Fruit fly (Drosophila melanogaster): ENCODE measurements around the gene mip130.

mip130 gene

DNA sequence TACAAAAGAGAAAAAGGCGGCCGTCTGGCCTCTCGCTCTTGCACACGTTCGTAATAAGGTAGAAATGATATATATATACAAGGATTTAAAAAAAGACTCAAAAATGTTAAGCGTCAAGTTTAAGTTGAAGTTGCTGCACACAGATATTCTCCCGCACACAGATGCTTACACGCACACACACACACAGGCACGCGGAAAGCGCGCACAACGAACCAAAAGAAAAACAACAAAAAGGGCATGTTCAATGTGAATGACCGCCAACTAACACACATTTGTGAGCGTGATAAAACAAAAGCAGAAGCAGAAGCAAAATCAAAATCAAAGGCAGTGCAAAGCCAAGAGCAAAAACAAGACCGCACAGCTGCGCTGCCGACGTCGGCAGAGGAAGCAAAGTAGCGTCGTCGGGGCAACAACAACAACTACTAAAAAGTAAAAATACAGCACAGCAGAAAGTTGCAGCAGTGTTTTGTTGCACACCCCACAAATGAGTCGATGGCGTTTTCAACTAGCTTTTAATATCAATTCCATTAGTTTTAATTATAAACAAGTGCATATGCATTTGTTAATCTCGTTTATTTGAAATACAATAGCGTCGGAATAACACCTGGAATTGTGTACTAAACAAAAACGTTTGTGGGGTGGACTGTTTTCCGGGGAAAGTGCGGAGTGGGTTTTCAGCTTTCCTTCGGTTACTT is 39.3 kb downstream of the mip130 start (continued):
- TF ChIP-seq aop (GFP tag; IDR thresholded peaks at IDR 0.05) (peak; percentile 93), inv (GFP tag; IDR thresholded peaks at IDR 0.05; ENCODE audit: partially characterized antibody) (no peak), CG10274 (GFP tag; optimal IDR thresholded peaks at IDR 0.05) (peak; percentile 81), NC2α (GFP tag; optimal IDR thresholded peaks at IDR 0.05) (peak; percentile 91), Dip3 (GFP tag; optimal IDR thresholded peaks at IDR 0.05) (peak; percentile 80), CG12236 (GFP tag; optimal IDR thresholded peaks at IDR 0.05) (peak; percentile 96), CG17802 (tag; optimal IDR thresholded peaks at IDR 0.05) (peak; percentile 89), Hsf (GFP tag; optimal IDR thresholded peaks at IDR 0.05) (peak; percentile 96), pan (optimal IDR thresholded peaks at IDR 0.05) (no peak), pan (GFP tag; optimal IDR thresholded peaks at IDR 0.05 in 1 of 2, IDR thresholded peaks at IDR 0.05 in 1 of 2) (peak in 1 of 2 experiments; percentile 97), Atf-2 (GFP tag; optimal IDR thresholded peaks at IDR 0.05) (peak; percentile 95), D19B (GFP tag; optimal IDR thresholded peaks at IDR 0.05) (peak; percentile 67), bbx (GFP tag; IDR thresholded peaks at IDR 0.05; ENCODE audit: partially characterized antibody) (no peak), CG12659 (GFP tag; optimal IDR thresholded peaks at IDR 0.05) (peak; percentile 96), CG3847 (GFP tag; IDR thresholded peaks at IDR 0.05) (peak; percentile 86), CG15514 (GFP tag; optimal IDR thresholded peaks at IDR 0.05) (peak; percentile 65), CG32767 (GFP tag; IDR thresholded peaks at IDR 0.05) (peak; percentile 94), CG13775 (GFP tag; optimal IDR thresholded peaks at IDR 0.05) (peak; percentile 93), CG4360 (GFP tag; IDR thresholded peaks at IDR 0.05) (peak; percentile 74), CG15073 (GFP tag; optimal IDR thresholded peaks at IDR 0.05) (peak; percentile 77), Hmx (GFP tag; optimal IDR thresholded peaks at IDR 0.05) (peak; percentile 76), gem (tag; optimal IDR thresholded peaks at IDR 0.05) (peak; percentile 98), CG11723 (GFP tag; optimal IDR thresholded peaks at IDR 0.05) (peak; percentile 95), gcm (GFP tag; optimal IDR thresholded peaks at IDR 0.05) (peak; percentile 97), Neu2 (GFP tag; optimal IDR thresholded peaks at IDR 0.05; ENCODE audit: borderline replicate concordance) (peak; percentile 90), C15 (GFP tag; IDR thresholded peaks at IDR 0.05) (peak; percentile 85; the same call in 2 of the 3 replicates), CG10431 (GFP tag; optimal IDR thresholded peaks at IDR 0.05) (peak; percentile 97), Fer2 (tag; optimal IDR thresholded peaks at IDR 0.05) (peak; percentile 84), CG11560 (tag; IDR thresholded peaks at IDR 0.05) (peak; percentile 77; the same call in 2 of the 3 replicates), al (GFP tag; IDR thresholded peaks at IDR 0.05) (peak; percentile 68), CG18262 (tag; optimal IDR thresholded peaks at IDR 0.05) (peak; percentile 99), NC2β (GFP tag; optimal IDR thresholded peaks at IDR 0.05) (peak; percentile 97), pum (GFP tag; optimal IDR thresholded peaks at IDR 0.05) (peak; percentile 95), CG1529 (GFP tag; optimal IDR thresholded peaks at IDR 0.05) (peak; percentile 99), Mrtf (GFP tag; IDR thresholded peaks at IDR 0.05) (peak; percentile 94), z (GFP tag; IDR thresholded peaks at IDR 0.05) (peak; percentile 43; the same call in 1 of the 3 replicates), chif (GFP tag; optimal IDR thresholded peaks at IDR 0.05) (peak; percentile 96 to 98), CG2875 (GFP tag; optimal IDR thresholded peaks at IDR 0.05) (peak; percentile 98), gce (GFP tag; IDR thresholded peaks at IDR 0.05) (peak; percentile 96), CG2199 (GFP tag; IDR thresholded peaks at IDR 0.05) (peak; percentile 99), CG7839 (tag; optimal IDR thresholded peaks at IDR 0.05) (peak; percentile 96), pita (GFP tag; optimal IDR thresholded peaks at IDR 0.05) (no peak), tin (GFP tag; optimal IDR thresholded peaks at IDR 0.05) (peak; percentile 96), CG8388 (GFP tag; optimal IDR thresholded peaks at IDR 0.05) (peak; percentile 98), ci (GFP tag; IDR thresholded peaks at IDR 0.05) (peak; percentile 99), Doc3 (GFP tag; IDR thresholded peaks at IDR 0.05; ENCODE audit: partially characterized antibody) (no peak), CG9727 (GFP tag; optimal IDR thresholded peaks at IDR 0.05) (peak; percentile 97), CG13296 (GFP tag; optimal IDR thresholded peaks at IDR 0.05) (peak; percentile 87), Atf3 (GFP tag; optimal IDR thresholded peaks at IDR 0.05) (peak; percentile 95)
